Worm (Caenorhabditis elegans) whole organism, midembryonic: ENCODE measurements around the gene ntl-4.

Experiments used
- T22C8.4 ChIP-seq: fragments of 200-800 bp; sonication (Bioruptor generic); IDR thresholded peaks from 2 replicates; pipeline ENCODE4 v1.3.6; 2022; ENCODE audit warnings: missing genetic modification characterization, missing compliant biosample characterization
- cog-1 ChIP-seq: sonication (generic microtip); optimal IDR thresholded peaks from 2 replicates; lab custom pipeline; 2016; ENCODE audit warnings: missing genetic modification characterization, missing compliant biosample characterization
- flt-1 ChIP-seq: fragments of 200-800 bp; sonication (Bioruptor generic); IDR thresholded peaks from 2 replicates; pipeline ENCODE4 v1.3.6; 2022; ENCODE audit warnings: missing genetic modification characterization, missing compliant biosample characterization
- klf-2 ChIP-seq: fragments of 200-800 bp; sonication (Bioruptor generic); conservative IDR thresholded peaks from 2 replicates; pipeline ENCODE4 v1.3.6; 2022; ENCODE audit warnings: missing genetic modification reagents, missing genetic modification characterization, missing compliant biosample characterization
- med-1 ChIP-seq: sonication (generic microtip); optimal IDR thresholded peaks from 2 replicates; lab custom pipeline; 2017; ENCODE audit warnings: missing genetic modification characterization, mild to moderate bottlenecking, missing compliant biosample characterization, antibody characterized with exemption, missing genetic modification reagents; ENCODE audit not compliant: insufficient read depth
- ref-1 ChIP-seq: fragments of 200-800 bp; sonication (Bioruptor generic); conservative IDR thresholded peaks from 2 replicates; pipeline ENCODE4 v1.3.6; 2022; ENCODE audit warnings: missing genetic modification reagents, missing genetic modification characterization, missing compliant biosample characterization
- tab-1 ChIP-seq: fragments of 200-800 bp; sonication (Bioruptor generic); IDR thresholded peaks from 2 replicates; pipeline ENCODE4 v1.3.6; 2022; ENCODE audit warnings: missing genetic modification characterization, missing compliant biosample characterization
- ztf-23 ChIP-seq: fragments of 200-800 bp; sonication (Bioruptor generic); IDR thresholded peaks from 2 replicates; pipeline ENCODE4 v1.3.6; 2022; ENCODE audit warnings: missing genetic modification reagents, missing genetic modification characterization, missing compliant biosample characterization
- ztf-29 ChIP-seq: fragments of 200-800 bp; sonication (Bioruptor generic); IDR thresholded peaks from 2 replicates; pipeline ENCODE4 v1.3.6; 2022; ENCODE audit warnings: missing genetic modification reagents, missing genetic modification characterization, missing compliant biosample characterization

Gene ntl-4

DNA sequence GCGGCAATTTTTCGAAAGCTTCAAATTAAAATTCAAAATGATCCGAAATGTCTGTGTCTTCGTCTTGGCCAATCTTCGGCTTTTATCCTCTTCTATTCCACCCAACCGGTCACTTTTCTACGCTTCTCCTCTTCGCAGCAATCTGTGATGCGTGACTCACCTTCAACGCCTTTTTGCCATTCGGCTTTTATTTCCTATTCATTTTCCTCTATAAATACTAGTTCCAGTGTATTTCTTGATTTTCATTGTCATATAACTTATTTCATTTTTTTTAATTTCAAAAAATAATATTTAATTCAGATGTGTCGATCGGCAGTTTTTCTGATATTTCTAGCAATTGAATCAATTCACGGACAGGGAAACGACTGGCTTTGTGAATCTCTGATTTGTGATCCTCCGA lies 9.8 kb downstream of the ntl-4 start, which contains the start of gene C49H3.16:
C49H3.16 (plus strand) TSS at position 301 of the 400 bp plus-strand sequence.
- TF ChIP-seq klf-2 (GFP tag; lab: Robert Waterston, UW) (no peak), tab-1 (no peak), cog-1 (tag; lab: Kevin White, UChicago) (no peak), T22C8.4 (GFP tag; lab: Robert Waterston, UW) (no peak), flt-1 (no peak), ref-1 (GFP tag; lab: Robert Waterston, UW) (no peak), ztf-23 (no peak), ztf-29 (GFP tag; lab: Robert Waterston, UW) (no peak), med-1 (GFP tag; lab: Kevin White, UChicago) (no peak)

ce11 chrIV:7923982-7924480 lies 13.7 kb downstream of the ntl-4 start, which contains the start of the genes xpo-3 and C49H3.3:
xpo-3 (minus strand) TSS chrIV:7924032.
C49H3.3 (plus strand) TSS chrIV:7924350.
- TF ChIP-seq ztf-29 (GFP tag; lab: Robert Waterston, UW), result no peak
- no peak for TF ChIP-seq tab-1
- TF ChIP-seq cog-1 (tag; lab: Kevin White, UChicago), result no peak
- no peak for TF ChIP-seq ref-1 (GFP tag; lab: Robert Waterston, UW)
- TF ChIP-seq T22C8.4 (GFP tag; lab: Robert Waterston, UW), result no peak
- TF ChIP-seq ztf-23, result no peak
- no peak for TF ChIP-seq klf-2 (GFP tag; lab: Robert Waterston, UW)
- TF ChIP-seq med-1 (GFP tag; lab: Kevin White, UChicago), result no peak
- no peak for TF ChIP-seq flt-1

ce11 chrIV:7924975-7925828 lies 14.8 kb downstream of the ntl-4 start:
- TF ChIP-seq ztf-29 (GFP tag; lab: Robert Waterston, UW), result no peak
- TF ChIP-seq ref-1 (GFP tag; lab: Robert Waterston, UW), result no peak
- TF ChIP-seq flt-1, result no peak
- no peak for TF ChIP-seq klf-2 (GFP tag; lab: Robert Waterston, UW)
- TF ChIP-seq ztf-23, result no peak
- TF ChIP-seq cog-1 (tag; lab: Kevin White, UChicago), result no peak
- no peak for TF ChIP-seq T22C8.4 (GFP tag; lab: Robert Waterston, UW)

- TF ChIP-seq T22C8.4 (GFP tag; lab: Robert Waterston, UW), result no peak
- TF ChIP-seq ref-1 (GFP tag; lab: Robert Waterston, UW), result no peak
- no peak for TF ChIP-seq ztf-23
- TF ChIP-seq med-1 (GFP tag; lab: Kevin White, UChicago), result no peak
- no peak for TF ChIP-seq flt-1
- no peak for TF ChIP-seq klf-2 (GFP tag; lab: Robert Waterston, UW)
- no peak for TF ChIP-seq cog-1 (tag; lab: Kevin White, UChicago)
- no peak for TF ChIP-seq ztf-29 (GFP tag; lab: Robert Waterston, UW)
- TF ChIP-seq tab-1, result no peak
Observed at ce11 chrIV:7926102-7926840, 15.9 kb downstream of the ntl-4 start, which contains the start of gene rps-2. rps-2 (minus strand) TSS chrIV:7926391.

- TF ChIP-seq ztf-23 (no peak), cog-1 (tag; lab: Kevin White, UChicago) (no peak), klf-2 (GFP tag; lab: Robert Waterston, UW) (no peak), tab-1 (no peak), ztf-29 (GFP tag; lab: Robert Waterston, UW) (no peak), T22C8.4 (GFP tag; lab: Robert Waterston, UW) (no peak), flt-1 (no peak), med-1 (GFP tag; lab: Kevin White, UChicago) (no peak), ref-1 (GFP tag; lab: Robert Waterston, UW) (no peak)
Observed at ce11 chrIV:7927218-7927617, 16.8 kb downstream of the ntl-4 start, which contains the start of gene C49H3.12. C49H3.12 (minus strand) TSS chrIV:7927318.

DNA sequence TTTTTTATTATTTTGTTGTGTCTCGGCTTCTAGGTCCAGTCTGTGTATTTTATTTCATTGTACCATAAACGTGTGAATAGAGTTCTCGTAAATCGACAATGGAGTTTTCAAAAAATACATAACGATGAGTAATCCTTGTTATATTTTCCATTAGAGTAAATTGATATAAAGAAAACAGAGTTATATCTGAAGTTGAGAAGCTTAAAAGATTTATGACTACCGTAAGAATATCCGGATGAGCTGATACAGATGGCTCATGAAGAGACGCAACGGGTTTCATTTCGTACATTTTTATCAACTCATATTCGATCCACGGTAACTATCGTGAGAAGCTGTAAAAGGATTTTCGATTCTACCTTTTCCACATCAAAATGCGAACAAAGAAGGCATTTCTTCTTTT lies 17.5 kb downstream of the ntl-4 start, which contains the start of gene gcy-8:
gcy-8 (plus strand) TSS at position 301 of the 400 bp plus-strand sequence.
- no peak for TF ChIP-seq klf-2 (GFP tag; lab: Robert Waterston, UW)
- TF ChIP-seq T22C8.4 (GFP tag; lab: Robert Waterston, UW), result no peak
- TF ChIP-seq ztf-23, result no peak
- TF ChIP-seq flt-1, result no peak
- TF ChIP-seq ref-1 (GFP tag; lab: Robert Waterston, UW), result no peak
- no peak for TF ChIP-seq med-1 (GFP tag; lab: Kevin White, UChicago)
- no peak for TF ChIP-seq ztf-29 (GFP tag; lab: Robert Waterston, UW)
- no peak for TF ChIP-seq cog-1 (tag; lab: Kevin White, UChicago)
- no peak for TF ChIP-seq tab-1

ce11 chrIV:7931873-7932272 lies 21.5 kb downstream of the ntl-4 start:
- TF ChIP-seq T22C8.4 (GFP tag; lab: Robert Waterston, UW) (no peak), cog-1 (tag; lab: Kevin White, UChicago) (no peak), ztf-23 (no peak), klf-2 (GFP tag; lab: Robert Waterston, UW) (no peak), flt-1 (no peak), ref-1 (GFP tag; lab: Robert Waterston, UW) (no peak), med-1 (GFP tag; lab: Kevin White, UChicago) (no peak), tab-1 (no peak), ztf-29 (GFP tag; lab: Robert Waterston, UW) (no peak)

DNA sequence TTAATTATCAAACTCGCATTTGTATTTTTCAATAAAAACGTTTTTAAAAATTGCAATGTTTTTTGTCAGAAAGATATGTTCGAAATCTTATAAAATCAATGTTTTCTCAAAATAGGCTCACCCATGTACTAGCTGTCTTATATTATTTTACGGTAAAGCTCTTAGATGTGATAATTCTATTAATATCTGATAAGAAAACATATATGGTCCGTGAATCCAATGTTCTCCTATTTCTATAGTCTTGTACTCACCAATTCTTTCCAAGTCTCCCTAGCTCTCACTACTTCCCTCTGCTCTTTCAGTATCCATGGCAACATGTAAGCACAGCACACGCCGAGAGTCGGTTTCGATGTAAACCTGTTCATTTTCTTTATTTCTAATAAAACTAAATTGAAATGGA lies 23.4 kb downstream of the ntl-4 start, which contains the start of gene bbs-2:
bbs-2 (plus strand) TSS at position 301 of the 400 bp plus-strand sequence.
- TF ChIP-seq cog-1 (tag; lab: Kevin White, UChicago), result no peak
- TF ChIP-seq T22C8.4 (GFP tag; lab: Robert Waterston, UW), result no peak
- TF ChIP-seq flt-1, result no peak
- TF ChIP-seq klf-2 (GFP tag; lab: Robert Waterston, UW), result no peak
- TF ChIP-seq ref-1 (GFP tag; lab: Robert Waterston, UW), result no peak
- TF ChIP-seq med-1 (GFP tag; lab: Kevin White, UChicago), result no peak
- TF ChIP-seq tab-1, result no peak
- TF ChIP-seq ztf-29 (GFP tag; lab: Robert Waterston, UW), result no peak
- no peak for TF ChIP-seq ztf-23
